Fruit fly (Drosophila melanogaster) whole organism, embryonic: ENCODE measurements around the gene Oatp26F.
A peak's percentile ranks its signal among the peaks of the same experiment; 100 is the strongest.

Experiments used
- Atf-2 ChIP-seq: fragments of 200-800 bp; sonication (Bioruptor generic); optimal IDR thresholded peaks from 2 replicates; lab custom pipeline; 2016; ENCODE audit warnings: missing biosample characterization, missing genetic modification characterization
- Bdp1 ChIP-seq: fragments of 200-800 bp; sonication (Bioruptor generic); optimal IDR thresholded peaks from 3 replicates; lab custom pipeline; 2016; ENCODE audit warnings: missing biosample characterization, missing genetic modification characterization
- CG10147 ChIP-seq: fragments of 200-800 bp; sonication (Bioruptor generic); optimal IDR thresholded peaks from 2 replicates; lab custom pipeline; 2019; ENCODE audit warnings: missing biosample characterization, mild to moderate bottlenecking, missing genetic modification characterization, moderate library complexity
- CG1024 ChIP-seq: fragments of 200-800 bp; sonication (Bioruptor generic); IDR thresholded peaks from 2 replicates; pipeline ENCODE4 v1.3.6; 2022; ENCODE audit warnings: missing biosample characterization, missing genetic modification characterization
- CG10462 ChIP-seq: fragments of 200-800 bp; sonication (Bioruptor generic); optimal IDR thresholded peaks from 2 replicates; lab custom pipeline; 2016; ENCODE audit warnings: missing biosample characterization, missing genetic modification characterization
- CG10979 ChIP-seq: fragments of 200-800 bp; sonication (Bioruptor generic); optimal IDR thresholded peaks from 2 replicates; lab custom pipeline; 2018; ENCODE audit warnings: missing biosample characterization, mild to moderate bottlenecking, missing genetic modification characterization, moderate library complexity
- CG11723 ChIP-seq: fragments of 200-800 bp; sonication (Bioruptor generic); optimal IDR thresholded peaks from 2 replicates; lab custom pipeline; 2017; ENCODE audit warnings: missing biosample characterization, mild to moderate bottlenecking, missing genetic modification characterization
- CG14710 ChIP-seq: fragments of 200-800 bp; sonication (Bioruptor generic); optimal IDR thresholded peaks from 3 replicates; lab custom pipeline; 2019; ENCODE audit warnings: missing biosample characterization, mild to moderate bottlenecking, missing genetic modification characterization, moderate library complexity
- CG16815 ChIP-seq: fragments of 200-800 bp; sonication (Bioruptor generic); optimal IDR thresholded peaks from 3 replicates; lab custom pipeline; 2017; ENCODE audit warnings: missing biosample characterization, mild to moderate bottlenecking, missing genetic modification characterization
- CG17612 ChIP-seq: fragments of 200-800 bp; sonication (Bioruptor generic); IDR thresholded peaks from 2 replicates; pipeline ENCODE4 v1.3.6; 2022; ENCODE audit warnings: missing biosample characterization, missing genetic modification characterization
- CG1832 ChIP-seq: fragments of 200-800 bp; sonication (Bioruptor generic); optimal IDR thresholded peaks from 2 replicates; lab custom pipeline; 2017; ENCODE audit warnings: missing biosample characterization, mild to moderate bottlenecking, missing genetic modification characterization, inconsistent platforms
- CG18599 ChIP-seq: fragments of 200-800 bp; sonication (Bioruptor generic); optimal IDR thresholded peaks from 3 replicates; lab custom pipeline; 2017; ENCODE audit warnings: missing biosample characterization, missing genetic modification characterization, mild to moderate bottlenecking, moderate library complexity, missing genetic modification reagents
- CG2889 ChIP-seq: fragments of 200-800 bp; sonication (Bioruptor generic); IDR thresholded peaks from 3 replicates; pipeline ENCODE4 v1.3.6; 2022; ENCODE audit warnings: missing biosample characterization, missing genetic modification characterization
- CG31365 ChIP-seq: fragments of 200-800 bp; sonication (Bioruptor generic); optimal IDR thresholded peaks from 2 replicates; lab custom pipeline; 2018; ENCODE audit warnings: missing biosample characterization, mild to moderate bottlenecking, missing genetic modification characterization
- CG3281 ChIP-seq: fragments of 200-800 bp; sonication (Bioruptor generic); optimal IDR thresholded peaks from 3 replicates; lab custom pipeline; 2017; ENCODE audit warnings: missing biosample characterization, mild to moderate bottlenecking, missing genetic modification characterization
- CG3838 ChIP-seq: fragments of 200-800 bp; sonication (Bioruptor generic); optimal IDR thresholded peaks from 3 replicates; lab custom pipeline; 2016; ENCODE audit warnings: missing biosample characterization, missing genetic modification characterization
- CG7928 ChIP-seq: fragments of 200-800 bp; sonication (Bioruptor generic); optimal IDR thresholded peaks from 2 replicates; lab custom pipeline; 2017; ENCODE audit warnings: missing biosample characterization, mild to moderate bottlenecking, missing genetic modification characterization
- CG8765 ChIP-seq: fragments of 200-800 bp; sonication (Bioruptor generic); IDR thresholded peaks from 2 replicates; pipeline ENCODE4 v1.3.6; 2022; ENCODE audit warnings: missing biosample characterization, missing genetic modification characterization
- CG8924 ChIP-seq: fragments of 200-800 bp; optimal IDR thresholded peaks from 3 replicates; lab custom pipeline; 2019; ENCODE audit warnings: missing biosample characterization, mild to moderate bottlenecking, missing genetic modification characterization, moderate library complexity
- CG9727 ChIP-seq: fragments of 200-800 bp; sonication (Bioruptor generic); optimal IDR thresholded peaks from 3 replicates; lab custom pipeline; 2017; ENCODE audit warnings: missing biosample characterization, mild to moderate bottlenecking, missing genetic modification characterization
- CoRest ChIP-seq: fragments of 200-800 bp; sonication (Bioruptor generic); optimal IDR thresholded peaks from 3 replicates; lab custom pipeline; 2018; ENCODE audit warnings: missing biosample characterization, mild to moderate bottlenecking, missing genetic modification characterization, moderate library complexity
- CrebB ChIP-seq: fragments of 200-800 bp; sonication (Bioruptor generic); optimal IDR thresholded peaks from 3 replicates; lab custom pipeline; 2018; ENCODE audit warnings: missing biosample characterization, mild to moderate bottlenecking, missing genetic modification characterization
- Dfd ChIP-seq, 2 experiments: fragments of >200 bp; optimal IDR thresholded peaks; 2 replicates each; lab custom pipeline; 2017; ENCODE audit warnings: missing biosample characterization in 2 of 2, missing genetic modification characterization in 2 of 2
- Ets97D ChIP-seq: fragments of 200-800 bp; sonication (Bioruptor generic); optimal IDR thresholded peaks from 3 replicates; lab custom pipeline; 2016; ENCODE audit warnings: missing biosample characterization, missing genetic modification characterization
- Hr78 ChIP-seq, 2 experiments: fragments of 200-800 bp in 1 of 2; fragments of >200 bp in 1 of 2; sonication (Bioruptor generic) in 1 of 2; optimal IDR thresholded peaks; 2 replicates each; lab custom pipeline; 2017 to 2019; ENCODE audit warnings: missing biosample characterization in 2 of 2, missing genetic modification characterization in 2 of 2, mild to moderate bottlenecking in 1 of 2, moderate library complexity in 1 of 2
- Hsf ChIP-seq: fragments of 200-800 bp; sonication (Bioruptor generic); optimal IDR thresholded peaks from 3 replicates; lab custom pipeline; 2016; ENCODE audit warnings: missing biosample characterization, missing genetic modification characterization
- MTF-1 ChIP-seq: fragments of 200-800 bp; sonication (Bioruptor generic); optimal IDR thresholded peaks from 2 replicates; lab custom pipeline; 2018; ENCODE audit warnings: missing biosample characterization, mild to moderate bottlenecking, missing genetic modification characterization, borderline replicate concordance
- Oli ChIP-seq: fragments of 200-800 bp; sonication (Bioruptor generic); optimal IDR thresholded peaks from 2 replicates; lab custom pipeline; 2018; ENCODE audit warnings: missing biosample characterization, mild to moderate bottlenecking, missing genetic modification characterization, moderate library complexity
- PHDP ChIP-seq: fragments of 200-800 bp; sonication (Bioruptor generic); optimal IDR thresholded peaks from 3 replicates; lab custom pipeline; 2018; ENCODE audit warnings: missing biosample characterization, mild to moderate bottlenecking, missing genetic modification characterization, moderate library complexity
- Sin3A ChIP-seq: fragments of >200 bp; optimal IDR thresholded peaks from 2 replicates; lab custom pipeline; 2018
- Sox100B ChIP-seq: fragments of 200-800 bp; sonication (Bioruptor generic); optimal IDR thresholded peaks from 3 replicates; lab custom pipeline; 2018; ENCODE audit warnings: missing biosample characterization, mild to moderate bottlenecking, missing genetic modification characterization
- Sry-β ChIP-seq: fragments of 200-800 bp; sonication (Bioruptor generic); optimal IDR thresholded peaks from 2 replicates; lab custom pipeline; 2018; ENCODE audit warnings: missing biosample characterization, mild to moderate bottlenecking, missing genetic modification characterization, moderate library complexity
- Sry-δ ChIP-seq: fragments of 200-800 bp; sonication (Bioruptor generic); optimal IDR thresholded peaks from 2 replicates; lab custom pipeline; 2016; ENCODE audit warnings: missing biosample characterization, missing genetic modification characterization
- Vsx1 ChIP-seq: fragments of 200-800 bp; sonication (Bioruptor generic); optimal IDR thresholded peaks from 2 replicates; lab custom pipeline; 2017; ENCODE audit warnings: missing biosample characterization, mild to moderate bottlenecking, missing genetic modification characterization, missing genetic modification reagents
- Xrp1 ChIP-seq: fragments of 200-800 bp; sonication (Bioruptor generic); IDR thresholded peaks from 2 replicates; pipeline ENCODE4 v1.3.6; 2022; ENCODE audit warnings: missing biosample characterization, missing genetic modification characterization
- crp ChIP-seq, 2 experiments: fragments of 200-800 bp; sonication (Bioruptor generic); optimal IDR thresholded peaks; 2 replicates in 1 of 2; 3 replicates in 1 of 2; lab custom pipeline; 2017; ENCODE audit warnings: missing biosample characterization in 2 of 2, missing genetic modification characterization in 2 of 2, mild to moderate bottlenecking in 1 of 2, moderate library complexity in 1 of 2
- dysf ChIP-seq: fragments of 200-800 bp; sonication (Bioruptor generic); IDR thresholded peaks from 3 replicates; pipeline ENCODE4 v1.3.6; 2022; ENCODE audit warnings: missing biosample characterization, missing genetic modification characterization
- gt ChIP-seq: fragments of 200-800 bp; sonication (Bioruptor generic); IDR thresholded peaks from 2 replicates; pipeline ENCODE4 v1.3.6; 2022; ENCODE audit warnings: missing biosample characterization, missing genetic modification characterization
- jigr1 ChIP-seq: fragments of 200-800 bp; sonication (Bioruptor generic); IDR thresholded peaks from 3 replicates; pipeline ENCODE4 v1.3.6; 2022; ENCODE audit warnings: missing biosample characterization, missing genetic modification characterization
- kay ChIP-seq: fragments of 200-800 bp; sonication (Bioruptor generic); optimal IDR thresholded peaks from 2 replicates; lab custom pipeline; 2016; ENCODE audit warnings: missing biosample characterization, missing genetic modification characterization
- kni ChIP-seq: fragments of 200-800 bp; sonication (Bioruptor generic); optimal IDR thresholded peaks from 3 replicates; lab custom pipeline; 2017; ENCODE audit warnings: mild to moderate bottlenecking, missing biosample characterization, missing genetic modification reagents, missing genetic modification characterization
- nerfin-2 ChIP-seq: fragments of 200-800 bp; sonication (Bioruptor generic); IDR thresholded peaks from 2 replicates; pipeline ENCODE4 v1.3.6; 2022; ENCODE audit warnings: missing biosample characterization, missing genetic modification characterization; ENCODE audit not compliant: partially characterized antibody
- pho ChIP-seq: fragments of 200-800 bp; sonication (Bioruptor generic); optimal IDR thresholded peaks from 2 replicates; lab custom pipeline; 2016; ENCODE audit warnings: missing biosample characterization, missing genetic modification characterization
- pros ChIP-seq: fragments of 200-800 bp; sonication (Bioruptor generic); optimal IDR thresholded peaks from 3 replicates; lab custom pipeline; 2019; ENCODE audit warnings: missing biosample characterization, mild to moderate bottlenecking, missing genetic modification characterization, moderate library complexity
- tin ChIP-seq: fragments of 200-800 bp; sonication (Bioruptor generic); optimal IDR thresholded peaks from 3 replicates; lab custom pipeline; 2016; ENCODE audit warnings: missing biosample characterization, missing genetic modification characterization
- trh ChIP-seq: fragments of 200-800 bp; sonication (Bioruptor generic); optimal IDR thresholded peaks from 2 replicates; lab custom pipeline; 2016; ENCODE audit warnings: missing biosample characterization, missing genetic modification characterization
- tup ChIP-seq: fragments of 200-800 bp; sonication (Bioruptor generic); optimal IDR thresholded peaks from 2 replicates; lab custom pipeline; 2016; ENCODE audit warnings: missing biosample characterization, mild to moderate bottlenecking, missing genetic modification characterization, moderate library complexity
- unc-4 ChIP-seq: fragments of 200-800 bp; sonication (Bioruptor generic); IDR thresholded peaks from 2 replicates; pipeline ENCODE4 v1.3.6; 2022; ENCODE audit warnings: missing biosample characterization, missing genetic modification characterization; ENCODE audit not compliant: partially characterized antibody

Gene Oatp26F

DNA sequence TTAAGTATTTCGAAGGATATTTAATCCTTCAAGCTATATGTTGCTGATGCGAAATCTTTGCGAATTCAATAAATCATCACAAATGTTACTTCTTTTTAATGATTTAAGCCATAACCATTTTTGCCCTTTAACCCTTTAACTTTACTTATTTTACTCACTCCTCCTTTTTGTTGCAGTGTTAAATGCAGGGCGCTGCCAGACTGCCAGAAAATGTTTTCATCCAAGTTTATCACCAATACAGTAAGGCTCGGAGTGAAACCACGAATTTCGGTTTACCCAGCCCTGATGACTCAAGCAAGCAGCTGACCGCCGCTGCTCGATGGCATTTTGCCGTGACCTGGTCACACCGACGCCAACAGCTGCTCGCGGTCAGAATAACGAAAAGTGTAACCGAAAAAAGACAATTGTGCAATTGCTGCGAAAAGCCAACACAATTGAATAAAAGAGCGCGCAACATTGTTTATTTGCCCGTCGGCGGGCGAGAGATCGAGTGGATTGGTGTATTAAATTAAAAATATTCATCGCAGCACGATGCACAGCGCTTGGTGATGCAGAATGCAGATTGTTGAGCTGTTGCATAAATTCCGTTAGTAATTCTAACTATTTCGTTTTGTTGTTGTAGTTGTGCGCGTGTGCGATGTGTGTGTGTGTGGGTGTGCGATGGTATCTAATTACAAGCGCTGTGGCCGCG, 21.4 kb downstream of the Oatp26F start, which contains the start of gene CG11050 (continued):
- TF ChIP-seq Hsf (GFP tag; lab: Kevin White, UChicago) (peak; percentile 82), CG16815 (GFP tag; lab: Kevin White, UChicago) (peak; percentile 43), CG31365 (peak; percentile 65), dysf (GFP tag; lab: Robert Waterston, UW) (peak; percentile 78), jigr1 (no peak), gt (GFP tag; lab: Robert Waterston, UW) (0 out of 2 replicates have a peak, but pooled peaks have one; percentile 27), Dfd (GFP tag; optimal IDR thresholded peaks at IDR 0.05; lab: Kevin White, UChicago) (peak in 1 of 2 experiments; percentile 13), CG3281 (peak; percentile 83), unc-4 (peak; percentile 48; the same call in 1 of the 2 replicates), CG10147 (GFP tag; lab: Kevin White, UChicago) (peak; percentile 67), CG2889 (GFP tag; lab: Robert Waterston, UW) (0 out of 3 replicates have a peak, but pooled peaks have one; percentile 36), Sin3A (peak; percentile 33), Bdp1 (GFP tag; lab: Kevin White, UChicago) (peak; percentile 66), CG14710 (tag; lab: Kevin White, UChicago) (peak; percentile 84), CG1024 (peak; percentile 72), CG10979 (peak; percentile 62), CG8765 (GFP tag; lab: Robert Waterston, UW) (peak; percentile 66), MTF-1 (peak; percentile 42), CG11723 (peak; percentile 25), Sry-δ (GFP tag; lab: Kevin White, UChicago) (peak; percentile 73), CG18599 (GFP tag; lab: Kevin White, UChicago) (peak; percentile 52), Oli (peak; percentile 66), pho (GFP tag; lab: Kevin White, UChicago) (peak; percentile 91), pros (GFP tag; lab: Kevin White, UChicago) (no peak), trh (GFP tag; lab: Kevin White, UChicago) (peak; percentile 31), CG8924 (peak; percentile 59), kay (GFP tag; lab: Kevin White, UChicago) (peak; percentile 100), Vsx1 (GFP tag; lab: Kevin White, UChicago) (peak; percentile 23), CoRest (peak; percentile 78), CG9727 (GFP tag; lab: Kevin White, UChicago) (peak; percentile 51), Sry-β (GFP tag; lab: Kevin White, UChicago) (peak; percentile 40), Xrp1 (GFP tag; lab: Robert Waterston, UW) (peak; percentile 75), CG7928 (GFP tag; lab: Kevin White, UChicago) (peak; percentile 99), crp (GFP tag; optimal IDR thresholded peaks at IDR 0.05; lab: Kevin White, UChicago) (peak; percentile 99 to 100), Ets97D (GFP tag; lab: Kevin White, UChicago) (peak; percentile 94), nerfin-2 (GFP tag; lab: Robert Waterston, UW) (no peak), Atf-2 (GFP tag; lab: Kevin White, UChicago) (peak; percentile 64), CG3838 (GFP tag; lab: Kevin White, UChicago) (peak; percentile 31), CG17612 (GFP tag; lab: Robert Waterston, UW) (peak; percentile 71; the same call in 1 of the 2 replicates), Hr78 (GFP tag; optimal IDR thresholded peaks at IDR 0.05; lab: Kevin White, UChicago) (peak in 1 of 2 experiments; percentile 61), CrebB (tag; lab: Kevin White, UChicago) (peak; percentile 64), PHDP (tag; lab: Kevin White, UChicago) (peak; percentile 83), Sox100B (GFP tag; lab: Kevin White, UChicago) (no peak), CG10462 (GFP tag; lab: Kevin White, UChicago) (peak; percentile 30), tup (GFP tag; lab: Kevin White, UChicago) (peak; percentile 6), CG1832 (no peak), kni (no peak), tin (GFP tag; lab: Kevin White, UChicago) (peak; percentile 79)
